Fruit fly (Drosophila melanogaster): Measurements from ENCODE around the gene Hsp60A.
A peak's percentile ranks its signal among the peaks of the same experiment; 100 is the strongest.

Hsp60A gene

dm6 chrX:11081242-11081641, 27.0 kb upstream of the Hsp60A start (continued):
- TF ChIP-seq Usf (GFP tag; optimal IDR thresholded peaks at IDR 0.05): no peak
- TF ChIP-seq wor (GFP tag; IDR thresholded peaks at IDR 0.05): no peak
- peak; percentile 30 for TF ChIP-seq CG8388 (GFP tag; optimal IDR thresholded peaks at IDR 0.05)
- TF ChIP-seq CG8478 (optimal IDR thresholded peaks at IDR 0.05): no peak
- no peak for TF ChIP-seq CG15073 (GFP tag; optimal IDR thresholded peaks at IDR 0.05)
- no peak for TF ChIP-seq CG2875 (GFP tag; optimal IDR thresholded peaks at IDR 0.05)
- TF ChIP-seq CG12236 (GFP tag; optimal IDR thresholded peaks at IDR 0.05): no peak
- peak; percentile 27 for TF ChIP-seq ATbp (GFP tag; optimal IDR thresholded peaks at IDR 0.05)
- no peak for TF ChIP-seq CG18262 (tag; optimal IDR thresholded peaks at IDR 0.05)
- TF ChIP-seq CG7928 (GFP tag; optimal IDR thresholded peaks at IDR 0.05): no peak
- TF ChIP-seq Oli (tag; optimal IDR thresholded peaks at IDR 0.05): peak; percentile 57
- TF ChIP-seq CG6854 (GFP tag; optimal IDR thresholded peaks at IDR 0.05): peak; percentile 47
- no peak for TF ChIP-seq Dref (GFP tag; IDR thresholded peaks at IDR 0.05)
- no peak for TF ChIP-seq eve (GFP tag; optimal IDR thresholded peaks at IDR 0.05)
- no peak for TF ChIP-seq CG4707 (GFP tag; optimal IDR thresholded peaks at IDR 0.05)
- no peak for TF ChIP-seq stwl (tag; optimal IDR thresholded peaks at IDR 0.05)
- TF ChIP-seq CG4404 (GFP tag; IDR thresholded peaks at IDR 0.05): no peak
- TF ChIP-seq Dfd (GFP tag; optimal IDR thresholded peaks at IDR 0.05): no peak
- no peak for TF ChIP-seq schlank (tag; optimal IDR thresholded peaks at IDR 0.05)
- peak; percentile 48; the same call in 1 of the 2 replicates for TF ChIP-seq seq (GFP tag; IDR thresholded peaks at IDR 0.05)
- no peak for TF ChIP-seq CG17186 (GFP tag; optimal IDR thresholded peaks at IDR 0.05)
- no peak for TF ChIP-seq Bteb2 (GFP tag; optimal IDR thresholded peaks at IDR 0.05)
- no peak for TF ChIP-seq CG12769 (tag; optimal IDR thresholded peaks at IDR 0.05)
- no peak for TF ChIP-seq unc-4 (GFP tag; IDR thresholded peaks at IDR 0.05; ENCODE audit: partially characterized antibody)
- TF ChIP-seq CG1233 (GFP tag; optimal IDR thresholded peaks at IDR 0.05): no peak
- TF ChIP-seq CG3407 (GFP tag; optimal IDR thresholded peaks at IDR 0.05): no peak
- 0 out of 2 replicates have a peak, but pooled peaks have one; percentile 8 for TF ChIP-seq peb (GFP tag; IDR thresholded peaks at IDR 0.05)
- no peak for TF ChIP-seq Bdp1 (GFP tag; optimal IDR thresholded peaks at IDR 0.05)
- TF ChIP-seq CG16863 (GFP tag; optimal IDR thresholded peaks at IDR 0.05): no peak
- TF ChIP-seq lbe (GFP tag; optimal IDR thresholded peaks at IDR 0.05): no peak
- no peak for TF ChIP-seq Six4 (GFP tag; optimal IDR thresholded peaks at IDR 0.05)
- peak; percentile 19 for TF ChIP-seq Dek (tag; optimal IDR thresholded peaks at IDR 0.05)
- TF ChIP-seq CG16779 (GFP tag; IDR thresholded peaks at IDR 0.05): no peak
- no peak for TF ChIP-seq ro (GFP tag; IDR thresholded peaks at IDR 0.05)
- no peak for TF ChIP-seq jigr1 (GFP tag; IDR thresholded peaks at IDR 0.05)
- no peak for TF ChIP-seq D (optimal IDR thresholded peaks at IDR 0.05)
- no peak for TF ChIP-seq D (GFP tag; optimal IDR thresholded peaks at IDR 0.05)
- TF ChIP-seq CG2116 (GFP tag; optimal IDR thresholded peaks at IDR 0.05): no peak
- no peak for TF ChIP-seq CG10565 (GFP tag; optimal IDR thresholded peaks at IDR 0.05)
- no peak for TF ChIP-seq corto (GFP tag; optimal IDR thresholded peaks at IDR 0.05)
- peak; percentile 36; the same call in 1 of the 2 replicates for TF ChIP-seq danr (GFP tag; IDR thresholded peaks at IDR 0.05)
- no peak for TF ChIP-seq CG12299 (tag; optimal IDR thresholded peaks at IDR 0.05)
- no peak for TF ChIP-seq disco-r (GFP tag; optimal IDR thresholded peaks at IDR 0.05)
- no peak for TF ChIP-seq HmgD (GFP tag; optimal IDR thresholded peaks at IDR 0.05)
- TF ChIP-seq CG34422 (GFP tag; IDR thresholded peaks at IDR 0.05): no peak
- no peak for TF ChIP-seq CG11456 (GFP tag; IDR thresholded peaks at IDR 0.05)
- no peak for TF ChIP-seq CG33557 (GFP tag; optimal IDR thresholded peaks at IDR 0.05)
- peak; percentile 58 for TF ChIP-seq Drgx (GFP tag; IDR thresholded peaks at IDR 0.05)
- TF ChIP-seq CG30020 (tag; optimal IDR thresholded peaks at IDR 0.05): no peak
- TF ChIP-seq lmd (GFP tag; IDR thresholded peaks at IDR 0.05): peak; percentile 55; the same call in 1 of the 2 replicates
- TF ChIP-seq tio (GFP tag; optimal IDR thresholded peaks at IDR 0.05): peak; percentile 58
- TF ChIP-seq CG14710 (tag; optimal IDR thresholded peaks at IDR 0.05): peak; percentile 20
- TF ChIP-seq Adf1 (GFP tag; IDR thresholded peaks at IDR 0.05): no peak
